Worm (Caenorhabditis elegans) whole organism, L2 larva: ENCODE results near the gene slc-25A10.

ENCODE experiments used
- C34F6.9 ChIP-seq: fragments of 150-350 bp; optimal IDR thresholded peaks from 2 replicates; lab custom pipeline; 2014; ENCODE audit warnings: missing biosample characterization, missing genetic modification characterization
- F13H6.1 ChIP-seq: sonication (generic microtip); optimal IDR thresholded peaks from 2 replicates; lab custom pipeline; 2016; ENCODE audit warnings: missing genetic modification characterization, missing compliant biosample characterization
- R02D3.7 ChIP-seq: fragments of 150-350 bp; optimal IDR thresholded peaks from 2 replicates; lab custom pipeline; 2014; ENCODE audit warnings: missing biosample characterization, missing genetic modification characterization
- Y55F3AM.14 ChIP-seq: fragments of 200-800 bp; sonication (Bioruptor generic); optimal IDR thresholded peaks from 2 replicates; lab custom pipeline; 2018; ENCODE audit warnings: mild to moderate bottlenecking, missing genetic modification characterization, missing compliant biosample characterization
- ZK546.5 ChIP-seq: sonication (generic microtip); optimal IDR thresholded peaks from 2 replicates; lab custom pipeline; 2017; ENCODE audit warnings: missing biosample characterization, missing genetic modification characterization
- alr-1 ChIP-seq: fragments of 150-350 bp; optimal IDR thresholded peaks from 2 replicates; lab custom pipeline; 2014; ENCODE audit warnings: missing biosample characterization, missing genetic modification characterization
- aly-2 ChIP-seq: fragments of 150-350 bp; optimal IDR thresholded peaks from 2 replicates; lab custom pipeline; 2014; ENCODE audit warnings: missing biosample characterization, missing genetic modification characterization
- ama-1 ChIP-seq: fragments of 150-350 bp; optimal IDR thresholded peaks from 2 replicates; lab custom pipeline; 2018; ENCODE audit warnings: inconsistent platforms
- blmp-1 ChIP-seq: sonication (generic microtip); optimal IDR thresholded peaks from 2 replicates; lab custom pipeline; 2017; ENCODE audit warnings: missing genetic modification characterization, mild to moderate bottlenecking, missing compliant biosample characterization, antibody characterized with exemption, moderate library complexity; ENCODE audit not compliant: insufficient read depth
- ceh-16 ChIP-seq: fragments of 150-350 bp; optimal IDR thresholded peaks from 2 replicates; lab custom pipeline; 2014; ENCODE audit warnings: missing biosample characterization, missing genetic modification characterization
- ceh-82 ChIP-seq: fragments of 150-350 bp; optimal IDR thresholded peaks from 2 replicates; lab custom pipeline; 2014; ENCODE audit warnings: missing biosample characterization, missing genetic modification characterization
- crh-2 ChIP-seq: sonication (generic microtip); optimal IDR thresholded peaks from 2 replicates; lab custom pipeline; 2017; ENCODE audit warnings: missing biosample characterization, missing genetic modification characterization
- dmd-4 ChIP-seq: sonication (generic microtip); optimal IDR thresholded peaks from 2 replicates; lab custom pipeline; 2017; ENCODE audit warnings: missing biosample characterization, missing genetic modification characterization
- egl-27 ChIP-seq: sonication (generic microtip); optimal IDR thresholded peaks from 3 replicates; lab custom pipeline; 2017; ENCODE audit warnings: missing biosample characterization, missing genetic modification reagents, missing genetic modification characterization
- elt-1 ChIP-seq: fragments of 150-350 bp; optimal IDR thresholded peaks from 2 replicates; lab custom pipeline; 2014; ENCODE audit warnings: missing biosample characterization, missing genetic modification characterization
- elt-3 ChIP-seq: sonication (generic microtip); optimal IDR thresholded peaks from 2 replicates; lab custom pipeline; 2017; ENCODE audit warnings: missing biosample characterization, missing genetic modification characterization
- fos-1 ChIP-seq: fragments of 150-350 bp; optimal IDR thresholded peaks from 2 replicates; lab custom pipeline; 2014; ENCODE audit warnings: missing biosample characterization, missing genetic modification characterization
- gmeb-1 ChIP-seq: fragments of 150-350 bp; optimal IDR thresholded peaks from 2 replicates; lab custom pipeline; 2014; ENCODE audit warnings: missing biosample characterization, missing genetic modification characterization
- lin-11 ChIP-seq: fragments of 150-350 bp; sonication (generic microtip); optimal IDR thresholded peaks from 2 replicates; lab custom pipeline; 2014; ENCODE audit warnings: missing biosample characterization, missing genetic modification characterization, inconsistent platforms, mixed read lengths
- lin-13 ChIP-seq: fragments of 150-350 bp; optimal IDR thresholded peaks from 2 replicates; lab custom pipeline; 2014; ENCODE audit warnings: missing biosample characterization, missing genetic modification reagents, missing genetic modification characterization
- lin-39 ChIP-seq: fragments of 150-350 bp; optimal IDR thresholded peaks from 2 replicates; lab custom pipeline; 2014; ENCODE audit warnings: missing biosample characterization, missing genetic modification reagents, missing genetic modification characterization
- lsy-2 ChIP-seq, 2 experiments: fragments of 150-350 bp in 1 of 2; sonication (generic microtip) in 1 of 2; optimal IDR thresholded peaks; 2 replicates each; lab custom pipeline; 2014 to 2017; ENCODE audit warnings: missing biosample characterization in 2 of 2, missing genetic modification characterization in 2 of 2
- mab-5 ChIP-seq: fragments of 150-350 bp; optimal IDR thresholded peaks from 2 replicates; lab custom pipeline; 2014; ENCODE audit warnings: missing biosample characterization, missing genetic modification characterization
- mbf-1 ChIP-seq: sonication (generic microtip); optimal IDR thresholded peaks from 2 replicates; lab custom pipeline; 2017; ENCODE audit warnings: missing biosample characterization, missing genetic modification characterization
- mdl-1 ChIP-seq, 2 experiments: fragments of 150-350 bp in 1 of 2; sonication (generic microtip) in 1 of 2; optimal IDR thresholded peaks; 2 replicates each; lab custom pipeline; 2017; ENCODE audit warnings: missing biosample characterization in 2 of 2, missing genetic modification characterization in 2 of 2
- nhr-10 ChIP-seq: sonication (generic microtip); optimal IDR thresholded peaks from 2 replicates; lab custom pipeline; 2017; ENCODE audit warnings: missing biosample characterization, missing genetic modification characterization
- nhr-11 ChIP-seq: fragments of 150-350 bp; optimal IDR thresholded peaks from 2 replicates; lab custom pipeline; 2014; ENCODE audit warnings: missing biosample characterization, missing genetic modification characterization
- nhr-12 ChIP-seq: fragments of 150-350 bp; optimal IDR thresholded peaks from 2 replicates; lab custom pipeline; 2014; ENCODE audit warnings: missing biosample characterization, missing genetic modification characterization
- nhr-129 ChIP-seq: fragments of 150-350 bp; optimal IDR thresholded peaks from 2 replicates; lab custom pipeline; 2014; ENCODE audit warnings: missing biosample characterization, missing genetic modification characterization
- nhr-21 ChIP-seq: fragments of 150-350 bp; optimal IDR thresholded peaks from 2 replicates; lab custom pipeline; 2014; ENCODE audit warnings: missing biosample characterization, missing genetic modification characterization
- nhr-23 ChIP-seq: fragments of 150-350 bp; optimal IDR thresholded peaks from 2 replicates; lab custom pipeline; 2014; ENCODE audit warnings: missing biosample characterization, missing genetic modification reagents, missing genetic modification characterization
- nhr-237 ChIP-seq: fragments of 150-350 bp; optimal IDR thresholded peaks from 2 replicates; lab custom pipeline; 2014; ENCODE audit warnings: missing biosample characterization, missing genetic modification characterization
- nhr-25 ChIP-seq: fragments of 150-350 bp; sonication (generic microtip); optimal IDR thresholded peaks from 3 replicates; lab custom pipeline; 2014; ENCODE audit warnings: missing biosample characterization, missing genetic modification characterization
- nhr-6 ChIP-seq: fragments of 150-350 bp; optimal IDR thresholded peaks from 2 replicates; lab custom pipeline; 2014; ENCODE audit warnings: missing biosample characterization, missing genetic modification characterization
- nhr-77 ChIP-seq: fragments of 150-350 bp; optimal IDR thresholded peaks from 2 replicates; lab custom pipeline; 2014; ENCODE audit warnings: missing biosample characterization, missing genetic modification characterization
- peb-1 ChIP-seq: fragments of 150-350 bp; optimal IDR thresholded peaks from 2 replicates; lab custom pipeline; 2014; ENCODE audit warnings: missing biosample characterization, missing genetic modification characterization
- sem-4 ChIP-seq: fragments of 150-350 bp; optimal IDR thresholded peaks from 2 replicates; lab custom pipeline; 2014; ENCODE audit warnings: missing biosample characterization, missing genetic modification reagents, missing genetic modification characterization
- skn-1 ChIP-seq: sonication (generic microtip); optimal IDR thresholded peaks from 2 replicates; lab custom pipeline; 2017; ENCODE audit warnings: missing biosample characterization, missing genetic modification characterization
- sma-3 ChIP-seq: sonication (generic microtip); optimal IDR thresholded peaks from 2 replicates; lab custom pipeline; 2016; ENCODE audit warnings: missing genetic modification reagents, missing genetic modification characterization, missing compliant biosample characterization
- sma-9 ChIP-seq, 2 experiments: fragments of 150-350 bp in 1 of 2; sonication (generic microtip) in 1 of 2; optimal IDR thresholded peaks; 2 replicates each; lab custom pipeline; 2014 to 2016; ENCODE audit warnings: missing genetic modification characterization in 2 of 2, mild to moderate bottlenecking in 1 of 2, missing biosample characterization in 1 of 2, missing compliant biosample characterization in 1 of 2, missing genetic modification reagents in 1 of 2, moderate library complexity in 1 of 2
- snpc-4 ChIP-seq: fragments of 150-350 bp; optimal IDR thresholded peaks from 2 replicates; lab custom pipeline; 2014; ENCODE audit warnings: missing biosample characterization, missing genetic modification characterization
- unc-39 ChIP-seq: fragments of 150-350 bp; optimal IDR thresholded peaks from 2 replicates; lab custom pipeline; 2014; ENCODE audit warnings: missing biosample characterization, missing genetic modification characterization
- unc-55 ChIP-seq: fragments of 150-350 bp; sonication (generic microtip); optimal IDR thresholded peaks from 3 replicates; lab custom pipeline; 2014; ENCODE audit warnings: missing biosample characterization, missing genetic modification reagents, missing genetic modification characterization
- unc-62 ChIP-seq: fragments of 150-350 bp; optimal IDR thresholded peaks from 2 replicates; lab custom pipeline; 2014; ENCODE audit warnings: missing biosample characterization, missing genetic modification reagents, missing genetic modification characterization
- zag-1 ChIP-seq: fragments of 150-350 bp; optimal IDR thresholded peaks from 2 replicates; lab custom pipeline; 2014; ENCODE audit warnings: missing biosample characterization, missing genetic modification characterization
- ztf-1 ChIP-seq: fragments of 200-800 bp; sonication (Bioruptor generic); conservative IDR thresholded peaks from 2 replicates; pipeline ENCODE4 v1.3.6; 2022; ENCODE audit warnings: missing genetic modification characterization, missing compliant biosample characterization
- ztf-11 ChIP-seq: sonication (generic microtip); optimal IDR thresholded peaks from 2 replicates; lab custom pipeline; 2017; ENCODE audit warnings: missing biosample characterization, missing genetic modification characterization
- ztf-4 ChIP-seq: fragments of 150-350 bp; optimal IDR thresholded peaks from 2 replicates; lab custom pipeline; 2014; ENCODE audit warnings: missing biosample characterization, missing genetic modification characterization

The slc-25A10 gene

ce11 chrX:6739034-6740008 lies 13.9 kb upstream of the slc-25A10 start:
- no peak for TF ChIP-seq lin-39 (tag; lab: Kevin White, UChicago)
- TF ChIP-seq lsy-2 (tag; optimal IDR thresholded peaks at IDR 0.05; lab: Kevin White, UChicago) = peak in 1 of 2 experiments; percentile 30
- TF ChIP-seq fos-1 (tag; lab: Kevin White, UChicago) = no peak
- no peak for TF ChIP-seq snpc-4 (tag; lab: Kevin White, UChicago)
- TF ChIP-seq dmd-4 (tag; lab: Kevin White, UChicago) = no peak
- no peak for TF ChIP-seq nhr-6 (tag; lab: Kevin White, UChicago)
- peak; percentile 74 to 97 for TF ChIP-seq mdl-1 (tag; optimal IDR thresholded peaks at IDR 0.05; lab: Kevin White, UChicago)
- no peak for TF ChIP-seq nhr-23 (tag; lab: Kevin White, UChicago)
- TF ChIP-seq lin-13 (GFP tag; lab: Kevin White, UChicago) = no peak
- no peak for TF ChIP-seq egl-27
- no peak for TF ChIP-seq lin-11 (tag; lab: Kevin White, UChicago)
- TF ChIP-seq Y55F3AM.14 (GFP tag; lab: Kevin White, UChicago) = no peak
- TF ChIP-seq aly-2 (tag; lab: Kevin White, UChicago) = no peak
- TF ChIP-seq ceh-82 (tag; lab: Kevin White, UChicago) = no peak
- TF ChIP-seq nhr-11 (tag; lab: Kevin White, UChicago) = no peak
- peak; percentile 15 for TF ChIP-seq nhr-21
- no peak for TF ChIP-seq ztf-1 (GFP tag; lab: Robert Waterston, UW)
- no peak for TF ChIP-seq unc-39 (tag; lab: Kevin White, UChicago)
- TF ChIP-seq elt-3 = no peak
- peak; percentile 65 for TF ChIP-seq nhr-129 (tag; lab: Kevin White, UChicago)
- peak; percentile 51 for TF ChIP-seq crh-2 (tag; lab: Kevin White, UChicago)
- TF ChIP-seq sma-3 = peak; percentile 74
- TF ChIP-seq ZK546.5 (tag; lab: Kevin White, UChicago) = no peak
- peak; percentile 43 for TF ChIP-seq ztf-4 (tag; lab: Kevin White, UChicago)
- TF ChIP-seq ceh-16 (tag; lab: Kevin White, UChicago) = no peak
- no peak for TF ChIP-seq nhr-10
- no peak for TF ChIP-seq R02D3.7 (tag; lab: Kevin White, UChicago)
- TF ChIP-seq F13H6.1 (tag; lab: Kevin White, UChicago) = peak; percentile 7
- no peak for TF ChIP-seq mab-5 (tag; lab: Kevin White, UChicago)
- peak; percentile 38 for TF ChIP-seq zag-1 (tag; lab: Kevin White, UChicago)
- peak; percentile 83 for TF ChIP-seq sma-9 (GFP tag; optimal IDR thresholded peaks at IDR 0.05; lab: Kevin White, UChicago)
- TF ChIP-seq sma-9 (tag; optimal IDR thresholded peaks at IDR 0.05; lab: Kevin White, UChicago) = no peak
- TF ChIP-seq elt-1 (tag; lab: Kevin White, UChicago) = no peak
- TF ChIP-seq nhr-77 (tag; lab: Kevin White, UChicago) = no peak
- TF ChIP-seq sem-4 (tag; lab: Kevin White, UChicago) = no peak
- TF ChIP-seq blmp-1 = peak; percentile 39
- no peak for TF ChIP-seq ztf-11
- no peak for TF ChIP-seq unc-62 (GFP tag; lab: Kevin White, UChicago)
- TF ChIP-seq gmeb-1 (tag; lab: Kevin White, UChicago) = peak; percentile 28
- no peak for TF ChIP-seq alr-1 (tag; lab: Kevin White, UChicago)
- TF ChIP-seq peb-1 (tag; lab: Kevin White, UChicago) = no peak
- TF ChIP-seq C34F6.9 (tag; lab: Kevin White, UChicago) = peak; percentile 37
- peak; percentile 97 for TF ChIP-seq nhr-25 (tag; lab: Kevin White, UChicago)
- peak; percentile 7 for TF ChIP-seq ama-1 (lab: Kevin White, UChicago)
- no peak for TF ChIP-seq skn-1
- TF ChIP-seq mbf-1 (tag; lab: Kevin White, UChicago) = no peak
- TF ChIP-seq nhr-237 (tag; lab: Kevin White, UChicago) = no peak
- TF ChIP-seq nhr-12 = no peak
- no peak for TF ChIP-seq unc-55
